Worm (Caenorhabditis elegans): ENCODE data around the gene flp-6.
A peak's percentile ranks its signal among the peaks of the same experiment; 100 is the strongest.

The flp-6 gene

DNA sequence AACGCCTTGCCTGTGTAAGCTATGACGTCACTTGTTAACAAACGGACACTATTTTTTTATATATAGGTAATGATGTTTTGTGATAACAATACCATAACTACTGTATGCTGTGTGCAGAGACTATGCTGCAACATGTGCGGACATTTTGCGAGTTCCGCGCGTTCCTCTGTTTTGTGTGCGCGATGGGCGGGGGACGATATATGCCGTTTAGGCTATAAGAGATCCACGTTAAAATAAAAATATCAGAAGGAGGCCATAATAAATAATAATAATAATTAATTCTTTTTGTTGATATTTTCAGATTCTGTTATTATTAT lies 31.8 kb upstream of the flp-6 start (continued):
- TF ChIP-seq dpff-1 (tag; optimal IDR thresholded peaks at IDR 0.05) (no peak), D2030.7 (GFP tag; IDR thresholded peaks at IDR 0.05) (no peak), lin-40 (tag; optimal IDR thresholded peaks at IDR 0.05) (no peak), ztf-6 (GFP tag; IDR thresholded peaks at IDR 0.05) (no peak), madf-10 (tag; optimal IDR thresholded peaks at IDR 0.05) (no peak), ztf-18 (tag; optimal IDR thresholded peaks at IDR 0.05) (peak; percentile 22), lin-54 (GFP tag; optimal IDR thresholded peaks at IDR 0.05) (peak; percentile 20), T07F8.4 (tag; optimal IDR thresholded peaks at IDR 0.05) (no peak), ceh-79 (tag; optimal IDR thresholded peaks at IDR 0.05) (no peak), snpc-1.1 (tag; optimal IDR thresholded peaks at IDR 0.05; ENCODE audit: insufficient read depth) (peak; percentile 89), tlf-1 (GFP tag; optimal IDR thresholded peaks at IDR 0.05) (no peak), Y53G8AR.9 (GFP tag; conservative IDR thresholded peaks at IDR 0.05) (no peak), sptf-2 (GFP tag; optimal IDR thresholded peaks at IDR 0.05) (no peak), sea-2 (GFP tag; IDR thresholded peaks at IDR 0.05) (no peak), bed-2 (GFP tag; IDR thresholded peaks at IDR 0.05) (no peak), athp-1 (tag; optimal IDR thresholded peaks at IDR 0.05) (no peak), Y79H2A.3 (GFP tag; conservative IDR thresholded peaks at IDR 0.05) (no peak), lag-1 (GFP tag; IDR thresholded peaks at IDR 0.05) (no peak), rec-8 (tag; optimal IDR thresholded peaks at IDR 0.05) (no peak)

DNA sequence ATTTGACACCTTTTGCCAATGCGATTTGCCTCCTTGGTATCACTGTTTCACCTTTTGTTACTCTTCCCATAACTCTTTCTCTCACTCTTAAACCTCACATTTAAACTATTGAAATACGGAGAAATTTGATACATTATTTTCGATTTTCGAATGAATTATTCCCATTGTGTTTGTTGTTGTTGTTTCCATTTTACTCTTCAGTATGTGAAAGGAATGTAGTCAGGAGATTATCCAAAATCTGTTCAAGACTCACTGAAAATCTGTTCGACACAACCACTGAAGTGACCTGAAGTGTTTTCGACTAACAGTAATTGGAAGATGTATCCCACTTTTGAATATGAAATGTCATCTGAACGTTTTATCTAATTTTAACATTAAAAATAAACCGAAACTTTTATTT lies 30.7 kb upstream of the flp-6 start:
- no peak for TF ChIP-seq egl-18 (GFP tag; IDR thresholded peaks at IDR 0.05)
- TF ChIP-seq gei-17 (GFP tag; optimal IDR thresholded peaks at IDR 0.05) = no peak
- no peak for TF ChIP-seq ccch-3 (GFP tag; optimal IDR thresholded peaks at IDR 0.05)
- no peak for TF ChIP-seq ztf-25 (GFP tag; IDR thresholded peaks at IDR 0.05)
- TF ChIP-seq dpl-1 (GFP tag; optimal IDR thresholded peaks at IDR 0.05) = no peak
- no peak for TF ChIP-seq lin-40 (tag; optimal IDR thresholded peaks at IDR 0.05)
- TF ChIP-seq sptf-2 (GFP tag; optimal IDR thresholded peaks at IDR 0.05) = no peak
- no peak for TF ChIP-seq mel-28 (tag; optimal IDR thresholded peaks at IDR 0.05; ENCODE audit: borderline replicate concordance)
- no peak for TF ChIP-seq ceh-40 (GFP tag; IDR thresholded peaks at IDR 0.05)
- TF ChIP-seq snpc-1.1 (tag; optimal IDR thresholded peaks at IDR 0.05; ENCODE audit: insufficient read depth) = no peak
- TF ChIP-seq lag-1 (GFP tag; IDR thresholded peaks at IDR 0.05) = no peak
- TF ChIP-seq efl-1 (GFP tag; optimal IDR thresholded peaks at IDR 0.05) = no peak
- no peak for TF ChIP-seq madf-8 (GFP tag; conservative IDR thresholded peaks at IDR 0.05)
- no peak for TF ChIP-seq K11D2.4 (GFP tag; IDR thresholded peaks at IDR 0.05)
- no peak for TF ChIP-seq F22D6.2 (tag; optimal IDR thresholded peaks at IDR 0.05)
- TF ChIP-seq T26A5.8 (tag; optimal IDR thresholded peaks at IDR 0.05) = no peak

DNA sequence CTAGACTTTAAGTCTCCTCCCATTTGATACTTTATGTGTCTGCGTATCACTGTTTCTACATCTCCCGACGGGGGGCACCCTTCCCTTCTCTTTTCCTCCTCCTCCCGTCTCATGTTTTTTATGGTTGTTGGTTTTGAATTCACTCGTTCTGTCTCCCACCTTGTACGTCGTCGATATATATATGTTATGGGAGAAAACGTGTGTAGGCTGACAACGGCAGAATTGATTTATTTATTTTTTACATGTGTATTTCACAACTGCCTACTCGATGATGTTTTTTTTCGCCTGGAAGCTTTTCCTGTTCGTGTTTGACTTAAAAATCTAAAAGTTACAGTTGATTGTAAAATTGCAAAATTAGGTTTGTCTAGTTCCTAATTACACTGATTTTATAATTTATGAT lies 29.3 kb upstream of the flp-6 start:
- no peak for TF ChIP-seq F57A8.1 (GFP tag; optimal IDR thresholded peaks at IDR 0.05)
- TF ChIP-seq cebp-1 (GFP tag; IDR thresholded peaks at IDR 0.05) = no peak
- TF ChIP-seq cebp-1 (tag; optimal IDR thresholded peaks at IDR 0.05) = peak; percentile 23

- TF ChIP-seq nhr-80 (tag; optimal IDR thresholded peaks at IDR 0.05) (peak; percentile 63), F52B5.7 (tag; optimal IDR thresholded peaks at IDR 0.05) (no peak)
Observed at ce11 chrV:9443109-9443508, 28.7 kb upstream of the flp-6 start.
